Fruit fly (Drosophila melanogaster): ENCODE results near the gene Obp18a.

Gene Obp18a

DNA sequence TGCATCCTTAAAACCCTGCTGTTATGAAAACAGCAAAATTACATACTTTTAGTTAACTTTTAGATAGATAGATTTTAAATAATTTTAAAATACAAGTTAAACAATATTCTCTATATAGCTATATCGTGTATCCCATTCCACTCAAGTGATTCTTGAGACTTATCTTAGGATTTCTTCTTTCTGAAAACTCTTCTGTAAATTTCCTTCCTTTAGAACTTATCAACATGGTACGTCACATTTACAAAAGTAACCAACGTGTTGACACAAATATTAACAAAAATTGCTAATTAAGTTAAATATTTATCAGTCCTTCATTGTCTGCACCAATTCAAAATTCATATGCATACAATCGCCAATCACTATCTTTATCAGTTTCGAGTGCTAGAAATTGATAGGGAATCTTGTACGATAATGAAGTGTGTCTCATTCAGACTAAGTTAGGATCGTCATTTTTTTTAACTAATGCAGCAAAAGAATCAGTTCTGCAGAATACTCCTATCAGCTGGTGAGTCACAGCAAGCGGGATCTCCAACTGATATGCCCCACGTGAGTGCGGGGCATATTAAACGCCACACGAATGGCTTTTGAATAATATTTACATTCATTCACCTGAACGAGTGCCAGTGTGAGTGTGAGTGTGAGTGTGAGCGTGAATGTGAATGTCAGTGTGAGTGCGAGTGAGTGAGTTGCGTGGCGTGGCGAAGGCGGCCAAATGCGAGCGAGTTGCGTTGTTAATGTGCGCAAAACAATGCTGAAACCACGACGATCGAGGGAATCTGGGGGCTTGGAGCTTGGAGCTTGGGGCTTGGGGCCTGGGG lies 32.1 kb upstream of the Obp18a start (continued):
- TF ChIP-seq Nf-YB (GFP tag; optimal IDR thresholded peaks at IDR 0.05) (no peak), CG10366 (GFP tag; IDR thresholded peaks at IDR 0.05) (no peak), Sry-β (GFP tag; optimal IDR thresholded peaks at IDR 0.05) (no peak), CG17802 (tag; optimal IDR thresholded peaks at IDR 0.05) (no peak), rib (GFP tag; IDR thresholded peaks at IDR 0.05) (no peak), CG17912 (GFP tag; optimal IDR thresholded peaks at IDR 0.05) (no peak), ham (GFP tag; IDR thresholded peaks at IDR 0.05) (no peak), Opbp (GFP tag; IDR thresholded peaks at IDR 0.05; ENCODE audit: partially characterized antibody) (no peak), kay (GFP tag; optimal IDR thresholded peaks at IDR 0.05) (no peak), Adf1 (GFP tag; IDR thresholded peaks at IDR 0.05) (peak; percentile 88), Dek (tag; optimal IDR thresholded peaks at IDR 0.05) (no peak), CG16815 (GFP tag; optimal IDR thresholded peaks at IDR 0.05) (no peak), fd64A (GFP tag; optimal IDR thresholded peaks at IDR 0.05) (no peak), inv (GFP tag; IDR thresholded peaks at IDR 0.05; ENCODE audit: partially characterized antibody) (no peak), chif (GFP tag; optimal IDR thresholded peaks at IDR 0.05) (no peak), Pdp1 (GFP tag; optimal IDR thresholded peaks at IDR 0.05) (peak in 1 of 2 experiments; percentile 48), dmrt11E (tag; optimal IDR thresholded peaks at IDR 0.05) (no peak), slou (GFP tag; optimal IDR thresholded peaks at IDR 0.05) (no peak), wor (GFP tag; IDR thresholded peaks at IDR 0.05) (no peak), CG34422 (GFP tag; IDR thresholded peaks at IDR 0.05) (peak; percentile 27; the same call in 1 of the 3 replicates), Atf3 (GFP tag; optimal IDR thresholded peaks at IDR 0.05) (no peak), Fer3 (tag; optimal IDR thresholded peaks at IDR 0.05) (no peak), CG18764 (GFP tag; optimal IDR thresholded peaks at IDR 0.05) (no peak), CG6654 (GFP tag; optimal IDR thresholded peaks at IDR 0.05) (no peak), Camta (GFP tag; optimal IDR thresholded peaks at IDR 0.05) (no peak), Ptx1 (GFP tag; IDR thresholded peaks at IDR 0.05) (0 out of 2 replicates have a peak, but pooled peaks have one; percentile 15), D19B (GFP tag; optimal IDR thresholded peaks at IDR 0.05) (peak; percentile 51), CG5180 (GFP tag; optimal IDR thresholded peaks at IDR 0.05) (no peak), Dref (GFP tag; IDR thresholded peaks at IDR 0.05) (no peak), CG1603 (tag; optimal IDR thresholded peaks at IDR 0.05) (no peak), Myb (GFP tag; optimal IDR thresholded peaks at IDR 0.05) (no peak), CG4424 (GFP tag; optimal IDR thresholded peaks at IDR 0.05) (no peak), CG10209 (GFP tag; optimal IDR thresholded peaks at IDR 0.05) (no peak), CG6683 (GFP tag; optimal IDR thresholded peaks at IDR 0.05) (no peak), CG10979 (tag; optimal IDR thresholded peaks at IDR 0.05) (no peak), E2f1 (GFP tag; IDR thresholded peaks at IDR 0.05) (no peak), CG10654 (GFP tag; optimal IDR thresholded peaks at IDR 0.05) (no peak), CG32772 (GFP tag; IDR thresholded peaks at IDR 0.05) (no peak), CG4707 (GFP tag; optimal IDR thresholded peaks at IDR 0.05) (no peak), CG33213 (GFP tag; optimal IDR thresholded peaks at IDR 0.05) (no peak), CG10565 (GFP tag; optimal IDR thresholded peaks at IDR 0.05) (no peak), Poxn (GFP tag; IDR thresholded peaks at IDR 0.05) (no peak), sens (GFP tag) (peak; percentile 14), btn (GFP tag; optimal IDR thresholded peaks at IDR 0.05) (no peak), Gug (GFP tag; IDR thresholded peaks at IDR 0.05) (no peak), CG2202 (tag; optimal IDR thresholded peaks at IDR 0.05) (no peak), CG30403 (GFP tag; optimal IDR thresholded peaks at IDR 0.05) (no peak), CG6272 (GFP tag; IDR thresholded peaks at IDR 0.05) (no peak), ro (GFP tag; IDR thresholded peaks at IDR 0.05) (no peak), Asciz (GFP tag; optimal IDR thresholded peaks at IDR 0.05) (no peak)
